Fruit fly (Drosophila melanogaster): ENCODE data around the gene CG7099.
A peak's percentile ranks its signal among the peaks of the same experiment; 100 is the strongest.

CG7099 gene

DNA sequence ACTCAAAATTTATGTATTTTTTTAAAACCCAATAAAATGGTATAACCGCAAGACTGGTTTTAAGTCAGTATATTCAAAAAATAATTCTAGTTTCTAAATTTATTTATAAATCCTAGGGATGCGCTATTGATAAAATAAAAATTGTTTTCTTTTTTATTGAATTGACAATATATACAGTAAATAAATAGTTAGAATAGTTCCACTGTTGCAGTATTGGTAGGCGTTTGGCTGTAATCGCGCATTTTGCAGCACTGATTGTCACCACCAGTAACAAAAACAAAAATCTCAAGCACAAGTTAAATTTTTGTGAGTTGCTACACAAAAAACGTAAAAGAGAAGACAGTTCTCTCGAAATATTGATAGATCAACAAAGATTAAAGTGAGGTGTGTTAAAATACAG, 18.4 kb upstream of the CG7099 start, which contains the start of gene CG31855 (continued):
- TF ChIP-seq CG6854 (GFP tag; optimal IDR thresholded peaks at IDR 0.05) (peak; percentile 40), nmo (GFP tag; optimal IDR thresholded peaks at IDR 0.05) (peak; percentile 62), CG2712 (tag; optimal IDR thresholded peaks at IDR 0.05) (peak; percentile 80), CG6765 (GFP tag; optimal IDR thresholded peaks at IDR 0.05) (peak; percentile 84), ap (GFP tag; IDR thresholded peaks at IDR 0.05) (peak; percentile 60), CG34376 (GFP tag; optimal IDR thresholded peaks at IDR 0.05) (peak; percentile 90), CG11085 (GFP tag; IDR thresholded peaks at IDR 0.05) (peak; percentile 82), HLH3B (GFP tag; IDR thresholded peaks at IDR 0.05) (peak; percentile 82), eyg (GFP tag; optimal IDR thresholded peaks at IDR 0.05) (peak; percentile 41), CG5953 (GFP tag; IDR thresholded peaks at IDR 0.05) (peak; percentile 73), Myb (GFP tag; optimal IDR thresholded peaks at IDR 0.05) (peak; percentile 65), klu (GFP tag; IDR thresholded peaks at IDR 0.05) (peak; percentile 62), pum (GFP tag; optimal IDR thresholded peaks at IDR 0.05) (peak; percentile 81), CHES-1-like (GFP tag; optimal IDR thresholded peaks at IDR 0.05) (peak; percentile 58), Sox100B (GFP tag; optimal IDR thresholded peaks at IDR 0.05) (peak; percentile 74), Deaf1 (tag; optimal IDR thresholded peaks at IDR 0.05) (peak; percentile 52), CG1792 (GFP tag; optimal IDR thresholded peaks at IDR 0.05) (no peak), ATbp (GFP tag; optimal IDR thresholded peaks at IDR 0.05) (peak; percentile 61), CG10979 (tag; optimal IDR thresholded peaks at IDR 0.05) (peak; percentile 70), Oli (tag; optimal IDR thresholded peaks at IDR 0.05) (peak; percentile 63), CG17359 (tag; optimal IDR thresholded peaks at IDR 0.05) (peak; percentile 86), Hsf (GFP tag; optimal IDR thresholded peaks at IDR 0.05) (peak; percentile 80), Dip3 (GFP tag; optimal IDR thresholded peaks at IDR 0.05) (peak; percentile 51), CG30403 (GFP tag; optimal IDR thresholded peaks at IDR 0.05) (peak; percentile 90), wek (GFP tag; optimal IDR thresholded peaks at IDR 0.05) (peak; percentile 22), bcd (GFP tag; optimal IDR thresholded peaks at IDR 0.05) (peak; percentile 75), CG12236 (GFP tag; optimal IDR thresholded peaks at IDR 0.05) (no peak), CG11504 (tag; optimal IDR thresholded peaks at IDR 0.05) (peak; percentile 80), CG18262 (tag; optimal IDR thresholded peaks at IDR 0.05) (peak; percentile 77), h (optimal IDR thresholded peaks at IDR 0.05) (no peak), sr (GFP tag; IDR thresholded peaks at IDR 0.05) (peak; percentile 48; the same call in 2 of the 3 replicates), Vsx1 (GFP tag; optimal IDR thresholded peaks at IDR 0.05) (peak; percentile 36), Optix (GFP tag; IDR thresholded peaks at IDR 0.05) (0 out of 3 replicates have a peak, but pooled peaks have one; percentile 25), Asciz (GFP tag; optimal IDR thresholded peaks at IDR 0.05) (peak; percentile 71), Hr51 (GFP tag; optimal IDR thresholded peaks at IDR 0.05) (peak; percentile 81 to 82), Dp (GFP tag; optimal IDR thresholded peaks at IDR 0.05) (peak; percentile 25), chinmo (GFP tag; IDR thresholded peaks at IDR 0.05; ENCODE audit: partially characterized antibody) (no peak), CG8388 (GFP tag; optimal IDR thresholded peaks at IDR 0.05) (peak; percentile 72)

DNA sequence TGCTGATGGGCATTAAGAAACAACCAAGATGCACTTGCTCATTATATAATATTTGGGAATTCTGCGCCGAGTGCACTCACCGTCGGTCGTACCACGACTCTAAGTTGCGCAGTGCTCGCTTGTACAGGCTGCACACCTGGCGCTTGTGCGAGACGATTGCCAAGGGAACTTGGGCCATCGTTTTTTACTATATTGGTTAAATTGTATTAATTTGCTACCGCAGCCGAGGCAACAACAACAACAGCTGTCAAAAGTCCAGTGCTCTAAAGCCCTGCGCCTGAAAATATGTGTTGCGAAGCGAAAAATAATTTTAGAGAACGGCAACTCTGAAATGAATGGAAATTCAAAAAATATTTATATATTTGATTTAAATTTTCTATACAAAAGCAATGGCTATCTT, 16.6 kb upstream of the CG7099 start, which contains the start of gene ND-B22:
ND-B22 (minus strand) TSS at position 349 of the 400 bp plus-strand sequence.
- TF ChIP-seq CG17359 (tag; optimal IDR thresholded peaks at IDR 0.05): peak; percentile 25
- no peak for TF ChIP-seq Hr39 (optimal IDR thresholded peaks at IDR 0.05)
- peak; percentile 35 for TF ChIP-seq Rx (GFP tag; IDR thresholded peaks at IDR 0.05)
- no peak for TF ChIP-seq CG3163 (GFP tag; optimal IDR thresholded peaks at IDR 0.05)
- TF ChIP-seq salm (tag; optimal IDR thresholded peaks at IDR 0.05): no peak
- no peak for TF ChIP-seq CG7745 (tag; optimal IDR thresholded peaks at IDR 0.05)
- TF ChIP-seq D (optimal IDR thresholded peaks at IDR 0.05): no peak
- TF ChIP-seq D (GFP tag; optimal IDR thresholded peaks at IDR 0.05): no peak
- no peak for TF ChIP-seq CG10959 (GFP tag; IDR thresholded peaks at IDR 0.05)
- TF ChIP-seq otp (GFP tag; IDR thresholded peaks at IDR 0.05): no peak
- peak; percentile 12 for TF ChIP-seq zen (tag; optimal IDR thresholded peaks at IDR 0.05)
- no peak for TF ChIP-seq CG16815 (GFP tag; optimal IDR thresholded peaks at IDR 0.05)
- TF ChIP-seq peb (GFP tag; IDR thresholded peaks at IDR 0.05): no peak
- TF ChIP-seq bowl (GFP tag; IDR thresholded peaks at IDR 0.05): no peak
- no peak for TF ChIP-seq Abd-B (GFP tag; optimal IDR thresholded peaks at IDR 0.05)
- no peak for TF ChIP-seq CG11696 (GFP tag; IDR thresholded peaks at IDR 0.05)
- TF ChIP-seq CG1832 (GFP tag; optimal IDR thresholded peaks at IDR 0.05): no peak

Measured in whole organism, embryonic.